Fruit fly (Drosophila melanogaster): ENCODE measurements around the gene CG42376.
A peak's percentile ranks its signal among the peaks of the same experiment; 100 is the strongest.

The CG42376 gene

dm6 chrX:277885-278284 is 23.2 kb downstream of the CG42376 start (continued):
- TF ChIP-seq Sox102F (GFP tag; optimal IDR thresholded peaks at IDR 0.05) (no peak), CG17385 (GFP tag; optimal IDR thresholded peaks at IDR 0.05) (no peak), Mrtf (GFP tag; IDR thresholded peaks at IDR 0.05) (no peak), CkIIα-i1 (GFP tag; IDR thresholded peaks at IDR 0.05) (no peak), CG3838 (GFP tag; optimal IDR thresholded peaks at IDR 0.05) (no peak), Trl (optimal IDR thresholded peaks at IDR 0.05) (peak; percentile 52 to 56), Trl (GFP tag; optimal IDR thresholded peaks at IDR 0.05) (no peak), Drgx (GFP tag; IDR thresholded peaks at IDR 0.05) (no peak), CG31388 (GFP tag; optimal IDR thresholded peaks at IDR 0.05) (no peak), CG3163 (GFP tag; optimal IDR thresholded peaks at IDR 0.05) (peak; percentile 90), CG18476 (GFP tag; optimal IDR thresholded peaks at IDR 0.05) (no peak), cwo (GFP tag; optimal IDR thresholded peaks at IDR 0.05) (no peak), org-1 (GFP tag; optimal IDR thresholded peaks at IDR 0.05) (no peak), CG6791 (GFP tag; IDR thresholded peaks at IDR 0.05; ENCODE audit: partially characterized antibody) (no peak), CG4820 (GFP tag; optimal IDR thresholded peaks at IDR 0.05) (no peak), HLH54F (GFP tag; optimal IDR thresholded peaks at IDR 0.05) (no peak), CG2116 (GFP tag; optimal IDR thresholded peaks at IDR 0.05) (no peak), D19B (GFP tag; optimal IDR thresholded peaks at IDR 0.05) (no peak), CG43689 (GFP tag; IDR thresholded peaks at IDR 0.05) (no peak), C15 (GFP tag; IDR thresholded peaks at IDR 0.05) (no peak), sim (GFP tag; IDR thresholded peaks at IDR 0.05) (no peak), vnd (GFP tag; IDR thresholded peaks at IDR 0.05; ENCODE audit: partially characterized antibody) (no peak), CG11695 (GFP tag; IDR thresholded peaks at IDR 0.05) (no peak), CG6175 (GFP tag; IDR thresholded peaks at IDR 0.05) (no peak), chinmo (GFP tag; IDR thresholded peaks at IDR 0.05; ENCODE audit: partially characterized antibody) (0 out of 4 replicates have a peak, but pooled peaks have one; percentile 18), sob (GFP tag; IDR thresholded peaks at IDR 0.05) (no peak), CG18011 (GFP tag; optimal IDR thresholded peaks at IDR 0.05) (no peak), CG8388 (GFP tag; optimal IDR thresholded peaks at IDR 0.05) (no peak), Nf-YA (GFP tag; IDR thresholded peaks at IDR 0.05) (no peak), CG4360 (GFP tag; IDR thresholded peaks at IDR 0.05) (no peak), ara (GFP tag; IDR thresholded peaks at IDR 0.05) (no peak), gsb (GFP tag; IDR thresholded peaks at IDR 0.05) (no peak), Pdp1 (GFP tag; optimal IDR thresholded peaks at IDR 0.05) (peak in 1 of 2 experiments; percentile 73), pros (GFP tag; optimal IDR thresholded peaks at IDR 0.05) (peak; percentile 80), CG2678 (tag; optimal IDR thresholded peaks at IDR 0.05) (no peak), ham (GFP tag; IDR thresholded peaks at IDR 0.05) (no peak), CG2712 (tag; optimal IDR thresholded peaks at IDR 0.05) (no peak), dati (GFP tag; IDR thresholded peaks at IDR 0.05) (no peak), CG10366 (GFP tag; IDR thresholded peaks at IDR 0.05) (no peak), Rx (GFP tag; IDR thresholded peaks at IDR 0.05) (no peak), CG10147 (GFP tag; optimal IDR thresholded peaks at IDR 0.05) (no peak), CG10565 (GFP tag; optimal IDR thresholded peaks at IDR 0.05) (no peak), corto (GFP tag; optimal IDR thresholded peaks at IDR 0.05) (no peak), CG12744 (GFP tag; optimal IDR thresholded peaks at IDR 0.05) (no peak), CG18619 (GFP tag; optimal IDR thresholded peaks at IDR 0.05) (no peak), tll (GFP tag; optimal IDR thresholded peaks at IDR 0.05) (no peak), hkb (optimal IDR thresholded peaks at IDR 0.05) (no peak), hkb (GFP tag; IDR thresholded peaks at IDR 0.05) (no peak), Fer2 (tag; optimal IDR thresholded peaks at IDR 0.05) (no peak), CG17612 (GFP tag; IDR thresholded peaks at IDR 0.05) (no peak), CG34422 (GFP tag; IDR thresholded peaks at IDR 0.05) (no peak), gt (GFP tag; IDR thresholded peaks at IDR 0.05) (no peak), ewg (GFP tag; optimal IDR thresholded peaks at IDR 0.05) (peak; percentile 96)

All from whole organism, embryonic.